Fruit fly (Drosophila melanogaster) S2 (cell line): ENCODE results near the gene CG5793.

Source experiments
- CG8478 ChIP-seq: fragments of >200 bp; optimal IDR thresholded peaks from 2 replicates; lab custom pipeline; 2018
- CTCF ChIP-seq, 2 experiments: fragments of >200 bp; optimal IDR thresholded peaks; 2 replicates each; lab custom pipeline; 2018

The CG5793 gene

dm6 chr3R:21127352-21127985 lies at the start of gene CG5793, which contains the start of gene slmb:
Gene CG5793 (plus strand): TSS chr3R:21127573.
Gene slmb (minus strand): TSS chr3R:21127485.
- TF ChIP-seq CTCF (optimal IDR thresholded peaks at IDR 0.05; lab: Kevin White, UChicago) = peak in 1 of 2 experiments; percentile 7
- TF ChIP-seq CG8478 = no peak

dm6 chr3R:21077577-21077976 lies 49.8 kb upstream of the CG5793 start:
- TF ChIP-seq CTCF (optimal IDR thresholded peaks at IDR 0.05; lab: Kevin White, UChicago) = no peak
- TF ChIP-seq CG8478 = no peak

- TF ChIP-seq CTCF (optimal IDR thresholded peaks at IDR 0.05; lab: Kevin White, UChicago) (no peak), CG8478 (no peak)
These were observed 49.2 kb upstream of the CG5793 start for dm6 chr3R:21078211-21078610.

- TF ChIP-seq CTCF (optimal IDR thresholded peaks at IDR 0.05; lab: Kevin White, UChicago) (no peak), CG8478 (no peak)
These were observed 48.4 kb upstream of the CG5793 start for dm6 chr3R:21078958-21079357.

- TF ChIP-seq CG8478 (no peak), CTCF (optimal IDR thresholded peaks at IDR 0.05; lab: Kevin White, UChicago) (no peak)
These were observed 46.3 kb upstream of the CG5793 start, which contains the start of gene HHEX for dm6 chr3R:21080876-21081586. Gene HHEX (minus strand): TSS chr3R:21080926.

- TF ChIP-seq CG8478 (no peak), CTCF (optimal IDR thresholded peaks at IDR 0.05; lab: Kevin White, UChicago) (no peak)
These were observed 42.4 kb upstream of the CG5793 start for dm6 chr3R:21084979-21085378.

dm6 chr3R:21089416-21089815 lies 38.0 kb upstream of the CG5793 start:
- TF ChIP-seq CG8478 (no peak), CTCF (optimal IDR thresholded peaks at IDR 0.05; lab: Kevin White, UChicago) (no peak)

dm6 chr3R:21090230-21091021 lies 36.9 kb upstream of the CG5793 start:
- TF ChIP-seq CG8478 = no peak
- TF ChIP-seq CTCF (optimal IDR thresholded peaks at IDR 0.05; lab: Kevin White, UChicago) = no peak

dm6 chr3R:21091500-21091899 lies 35.9 kb upstream of the CG5793 start:
- no peak for TF ChIP-seq CTCF (optimal IDR thresholded peaks at IDR 0.05; lab: Kevin White, UChicago)
- TF ChIP-seq CG8478 = no peak

dm6 chr3R:21092036-21092435 lies 35.3 kb upstream of the CG5793 start:
- TF ChIP-seq CTCF (optimal IDR thresholded peaks at IDR 0.05; lab: Kevin White, UChicago) (no peak), CG8478 (no peak)

- TF ChIP-seq CG8478 (no peak), CTCF (optimal IDR thresholded peaks at IDR 0.05; lab: Kevin White, UChicago) (no peak)
These were observed 34.5 kb upstream of the CG5793 start for dm6 chr3R:21092829-21093228.

- no peak for TF ChIP-seq CG8478
- TF ChIP-seq CTCF (optimal IDR thresholded peaks at IDR 0.05; lab: Kevin White, UChicago) = no peak
These were observed 33.1 kb upstream of the CG5793 start for dm6 chr3R:21094292-21094691.

- TF ChIP-seq CTCF (optimal IDR thresholded peaks at IDR 0.05; lab: Kevin White, UChicago) (no peak), CG8478 (no peak)
These were observed 30.7 kb upstream of the CG5793 start for dm6 chr3R:21096532-21097143.

- TF ChIP-seq CTCF (optimal IDR thresholded peaks at IDR 0.05; lab: Kevin White, UChicago) (no peak), CG8478 (no peak)
These were observed 30.2 kb upstream of the CG5793 start for dm6 chr3R:21097160-21097559.

- TF ChIP-seq CTCF (optimal IDR thresholded peaks at IDR 0.05; lab: Kevin White, UChicago) (peak; percentile 4 to 10), CG8478 (no peak)
These were observed 29.7 kb upstream of the CG5793 start, which contains the start of gene RhoGAP93B for dm6 chr3R:21097631-21098117. Gene RhoGAP93B (minus strand): TSS chr3R:21097827.
